Worm (Caenorhabditis elegans): ENCODE results near the gene C33G3.4.

ce11 chrX:14053754-14054153 is 17.2 kb upstream of the C33G3.4 start:
- TF ChIP-seq nhr-12 (tag; optimal IDR thresholded peaks at IDR 0.05), result no peak
- TF ChIP-seq ztf-11 (tag; optimal IDR thresholded peaks at IDR 0.05), result no peak
- no peak for TF ChIP-seq nhr-47 (tag; optimal IDR thresholded peaks at IDR 0.05)
- no peak for TF ChIP-seq lin-39 (tag; optimal IDR thresholded peaks at IDR 0.05)
- no peak for TF ChIP-seq ama-1 (optimal IDR thresholded peaks at IDR 0.05)

All from whole organism, L1 larva.